Fruit fly (Drosophila melanogaster) whole organism, embryonic: ENCODE measurements around the gene CG13008.
A peak's percentile ranks its signal among the peaks of the same experiment; 100 is the strongest.

ENCODE experiments used
- Atf-2 ChIP-seq: fragments of 200-800 bp; sonication (Bioruptor generic); optimal IDR thresholded peaks from 2 replicates; lab custom pipeline; 2016; ENCODE audit warnings: missing biosample characterization, missing genetic modification characterization
- Awh ChIP-seq: fragments of 200-800 bp; sonication (Bioruptor generic); IDR thresholded peaks from 2 replicates; pipeline ENCODE4, ENCODE4 v1.3.6; 2022; ENCODE audit warnings: missing biosample characterization, missing genetic modification characterization
- CG10462 ChIP-seq: fragments of 200-800 bp; sonication (Bioruptor generic); optimal IDR thresholded peaks from 2 replicates; lab custom pipeline; 2016; ENCODE audit warnings: missing biosample characterization, missing genetic modification characterization
- CG11398 ChIP-seq: fragments of 200-800 bp; sonication (Bioruptor generic); optimal IDR thresholded peaks from 2 replicates; lab custom pipeline; 2016; ENCODE audit warnings: missing biosample characterization, missing genetic modification characterization
- CG12659 ChIP-seq: fragments of 200-800 bp; sonication (Bioruptor generic); optimal IDR thresholded peaks from 3 replicates; lab custom pipeline; 2017; ENCODE audit warnings: mild to moderate bottlenecking, missing biosample characterization, missing genetic modification reagents, missing genetic modification characterization
- CG12744 ChIP-seq: fragments of 200-800 bp; sonication (Bioruptor generic); optimal IDR thresholded peaks from 2 replicates; lab custom pipeline; 2016; ENCODE audit warnings: missing biosample characterization, missing genetic modification characterization
- CG13424 ChIP-seq: fragments of 200-800 bp; sonication (Bioruptor generic); optimal IDR thresholded peaks from 2 replicates; lab custom pipeline; 2019; ENCODE audit warnings: missing biosample characterization, mild to moderate bottlenecking, missing genetic modification characterization, moderate library complexity
- CG14014 ChIP-seq: fragments of 200-800 bp; sonication (Bioruptor generic); IDR thresholded peaks from 2 replicates; pipeline ENCODE4 v1.3.6; 2022; ENCODE audit warnings: missing biosample characterization, missing genetic modification characterization
- CG15479 ChIP-seq: fragments of 200-800 bp; sonication (Bioruptor generic); optimal IDR thresholded peaks from 3 replicates; lab custom pipeline; 2019; ENCODE audit warnings: missing biosample characterization, mild to moderate bottlenecking, missing genetic modification characterization, moderate library complexity
- CG15514 ChIP-seq: fragments of 200-800 bp; sonication (Bioruptor generic); optimal IDR thresholded peaks from 3 replicates; lab custom pipeline; 2017; ENCODE audit warnings: missing biosample characterization, missing genetic modification characterization, mild to moderate bottlenecking, moderate library complexity, missing genetic modification reagents
- CG17359 ChIP-seq: fragments of 200-800 bp; sonication (Bioruptor generic); optimal IDR thresholded peaks from 3 replicates; lab custom pipeline; 2018; ENCODE audit warnings: missing biosample characterization, mild to moderate bottlenecking, missing genetic modification characterization, moderate library complexity
- CG18599 ChIP-seq: fragments of 200-800 bp; sonication (Bioruptor generic); optimal IDR thresholded peaks from 3 replicates; lab custom pipeline; 2017; ENCODE audit warnings: missing biosample characterization, missing genetic modification characterization, mild to moderate bottlenecking, moderate library complexity, missing genetic modification reagents
- CG30403 ChIP-seq: fragments of 200-800 bp; sonication (Bioruptor generic); optimal IDR thresholded peaks from 3 replicates; lab custom pipeline; 2016; ENCODE audit warnings: missing biosample characterization, missing genetic modification characterization
- CG30431 ChIP-seq: fragments of 200-800 bp; sonication (Bioruptor generic); optimal IDR thresholded peaks from 2 replicates; lab custom pipeline; 2017; ENCODE audit warnings: missing biosample characterization, missing genetic modification characterization
- CG32532 ChIP-seq: fragments of 200-800 bp; sonication (Bioruptor generic); IDR thresholded peaks from 2 replicates; pipeline ENCODE4 v1.3.6; 2022; ENCODE audit warnings: missing biosample characterization, missing genetic modification characterization
- CG33213 ChIP-seq: fragments of 200-800 bp; sonication (Bioruptor generic); optimal IDR thresholded peaks from 3 replicates; lab custom pipeline; 2016; ENCODE audit warnings: missing biosample characterization, missing genetic modification characterization
- CG34422 ChIP-seq: fragments of 200-800 bp; sonication (Bioruptor generic); IDR thresholded peaks from 3 replicates; pipeline ENCODE4 v1.3.6; 2022; ENCODE audit warnings: missing biosample characterization, missing genetic modification characterization
- CG4328 ChIP-seq: fragments of 200-800 bp; sonication (Bioruptor generic); optimal IDR thresholded peaks from 3 replicates; lab custom pipeline; 2017; ENCODE audit warnings: missing biosample characterization, missing genetic modification reagents, missing genetic modification characterization
- CG5953 ChIP-seq: fragments of 200-800 bp; sonication (Bioruptor generic); IDR thresholded peaks from 2 replicates; pipeline ENCODE4 v1.3.6; 2022; ENCODE audit warnings: missing biosample characterization, missing genetic modification characterization
- CG7556 ChIP-seq: fragments of 200-800 bp; sonication (Bioruptor generic); optimal IDR thresholded peaks from 2 replicates; lab custom pipeline; 2017; ENCODE audit warnings: missing biosample characterization, mild to moderate bottlenecking, missing genetic modification characterization
- CG7839 ChIP-seq: fragments of 200-800 bp; sonication (Bioruptor generic); optimal IDR thresholded peaks from 3 replicates; lab custom pipeline; 2018; ENCODE audit warnings: missing biosample characterization, mild to moderate bottlenecking, missing genetic modification characterization, moderate library complexity
- CG8478 ChIP-seq: fragments of >200 bp; optimal IDR thresholded peaks from 2 replicates; lab custom pipeline; 2018
- CG8765 ChIP-seq: fragments of 200-800 bp; sonication (Bioruptor generic); IDR thresholded peaks from 2 replicates; pipeline ENCODE4 v1.3.6; 2022; ENCODE audit warnings: missing biosample characterization, missing genetic modification characterization
- CG9727 ChIP-seq: fragments of 200-800 bp; sonication (Bioruptor generic); optimal IDR thresholded peaks from 3 replicates; lab custom pipeline; 2017; ENCODE audit warnings: missing biosample characterization, mild to moderate bottlenecking, missing genetic modification characterization
- Dbx ChIP-seq: fragments of 200-800 bp; sonication (Bioruptor generic); IDR thresholded peaks from 3 replicates; pipeline ENCODE4 v1.3.6; 2022; ENCODE audit warnings: missing biosample characterization, missing genetic modification characterization
- Ets65A ChIP-seq: fragments of 200-800 bp; sonication (Bioruptor generic); peaks from one replicate; lab custom pipeline; 2016; ENCODE audit warnings: missing biosample characterization, missing genetic modification characterization
- Fer1 ChIP-seq: fragments of 200-800 bp; sonication (Bioruptor generic); optimal IDR thresholded peaks from 2 replicates; lab custom pipeline; 2017; ENCODE audit warnings: missing biosample characterization, mild to moderate bottlenecking, missing genetic modification characterization
- Fer2 ChIP-seq: fragments of 200-800 bp; sonication (Bioruptor generic); optimal IDR thresholded peaks from 2 replicates; lab custom pipeline; 2018; ENCODE audit warnings: missing biosample characterization, mild to moderate bottlenecking, missing genetic modification characterization, moderate library complexity
- Meics ChIP-seq: fragments of 200-800 bp; sonication (Bioruptor generic); optimal IDR thresholded peaks from 2 replicates; lab custom pipeline; 2017; ENCODE audit warnings: missing biosample characterization, mild to moderate bottlenecking, missing genetic modification characterization
- az2 ChIP-seq: fragments of 200-800 bp; sonication (Bioruptor generic); optimal IDR thresholded peaks from 3 replicates; lab custom pipeline; 2016; ENCODE audit warnings: missing biosample characterization, missing genetic modification characterization
- dati ChIP-seq: fragments of 200-800 bp; sonication (Bioruptor generic); IDR thresholded peaks from 2 replicates; pipeline ENCODE4 v1.3.6; 2022; ENCODE audit warnings: missing biosample characterization, missing genetic modification characterization
- dm ChIP-seq: fragments of 200-800 bp; sonication (Bioruptor generic); optimal IDR thresholded peaks from 3 replicates; lab custom pipeline; 2016; ENCODE audit warnings: missing biosample characterization, missing genetic modification characterization
- exex ChIP-seq: fragments of 200-800 bp; sonication (Bioruptor generic); optimal IDR thresholded peaks from 4 replicates; lab custom pipeline; 2018; ENCODE audit warnings: missing biosample characterization, mild to moderate bottlenecking, missing genetic modification characterization, moderate library complexity
- fu2 ChIP-seq: fragments of 200-800 bp; sonication (Bioruptor generic); optimal IDR thresholded peaks from 2 replicates; lab custom pipeline; 2016; ENCODE audit warnings: missing biosample characterization, missing genetic modification characterization
- gem ChIP-seq: fragments of 200-800 bp; sonication (Bioruptor generic); optimal IDR thresholded peaks from 2 replicates; lab custom pipeline; 2019; ENCODE audit warnings: missing biosample characterization, mild to moderate bottlenecking, missing genetic modification characterization, moderate library complexity
- gfzf ChIP-seq: fragments of 200-800 bp; sonication (Bioruptor generic); optimal IDR thresholded peaks from 2 replicates; lab custom pipeline; 2016; ENCODE audit warnings: missing biosample characterization, mild to moderate bottlenecking, missing genetic modification characterization, moderate library complexity
- h ChIP-seq: fragments of >200 bp; optimal IDR thresholded peaks from 2 replicates; lab custom pipeline; 2017
- her ChIP-seq: fragments of 200-800 bp; sonication (Bioruptor generic); optimal IDR thresholded peaks from 2 replicates; lab custom pipeline; 2016; ENCODE audit warnings: missing biosample characterization, missing genetic modification characterization
- insv ChIP-seq, 2 experiments: fragments of 200-800 bp; sonication (Bioruptor generic); optimal IDR thresholded peaks; 3 replicates each; lab custom pipeline; 2016 to 2018; ENCODE audit warnings: missing biosample characterization in 2 of 2, missing genetic modification characterization in 2 of 2
- klu ChIP-seq: fragments of 200-800 bp; sonication (Bioruptor generic); IDR thresholded peaks from 2 replicates; pipeline ENCODE4 v1.3.6; 2022; ENCODE audit warnings: missing biosample characterization, missing genetic modification characterization
- p53 ChIP-seq: fragments of 200-800 bp; sonication (Bioruptor generic); optimal IDR thresholded peaks from 2 replicates; lab custom pipeline; 2016; ENCODE audit warnings: missing biosample characterization, missing genetic modification characterization
- pan ChIP-seq, 4 experiments: fragments of >200 bp in 3 of 4; fragments of 200-800 bp in 1 of 4; sonication (Bioruptor generic) in 1 of 4; optimal IDR thresholded peaks in 3 of 4; IDR thresholded peaks in 1 of 4; 2 replicates each; pipeline versions ENCODE4 v1.3.6 to Lab custom; 2017 to 2022; ENCODE audit warnings: missing biosample characterization in 2 of 4, missing genetic modification characterization in 2 of 4, mixed read lengths in 1 of 4
- pita ChIP-seq: fragments of 200-800 bp; sonication (Bioruptor generic); optimal IDR thresholded peaks from 2 replicates; lab custom pipeline; 2017; ENCODE audit warnings: missing biosample characterization, mild to moderate bottlenecking, missing genetic modification characterization
- row ChIP-seq: fragments of 200-800 bp; sonication (Bioruptor generic); IDR thresholded peaks from 3 replicates; pipeline ENCODE4 v1.3.6; 2022; ENCODE audit warnings: missing biosample characterization, missing genetic modification characterization
- sens ChIP-seq: fragments of 200-800 bp; sonication (Bioruptor generic); peaks from one replicate; lab custom pipeline; 2016; ENCODE audit warnings: missing biosample characterization, missing genetic modification characterization
- sob ChIP-seq: fragments of 200-800 bp; sonication (Bioruptor generic); IDR thresholded peaks from 2 replicates; pipeline ENCODE4 v1.3.6; 2022; ENCODE audit warnings: missing biosample characterization, missing genetic modification characterization
- tin ChIP-seq: fragments of 200-800 bp; sonication (Bioruptor generic); optimal IDR thresholded peaks from 3 replicates; lab custom pipeline; 2016; ENCODE audit warnings: missing biosample characterization, missing genetic modification characterization
- tio ChIP-seq: fragments of 200-800 bp; sonication (Bioruptor generic); optimal IDR thresholded peaks from 2 replicates; lab custom pipeline; 2017; ENCODE audit warnings: missing biosample characterization, missing genetic modification characterization, inconsistent platforms
- vvl ChIP-seq: fragments of 200-800 bp; sonication (Bioruptor generic); IDR thresholded peaks from 2 replicates; pipeline ENCODE4 v1.3.6; 2022; ENCODE audit warnings: missing biosample characterization, missing genetic modification characterization
- wek ChIP-seq: fragments of 200-800 bp; sonication (Bioruptor generic); optimal IDR thresholded peaks from 3 replicates; lab custom pipeline; 2018; ENCODE audit warnings: missing biosample characterization, mild to moderate bottlenecking, missing genetic modification characterization, moderate library complexity

Gene CG13008

dm6 chrX:16683765-16684164, 27.3 kb upstream of the CG13008 start, which contains the start of gene Axs (continued):
- TF ChIP-seq CG30431 (GFP tag; lab: Kevin White, UChicago) (no peak), Atf-2 (GFP tag; lab: Kevin White, UChicago) (peak; percentile 15), CG11398 (no peak), pan (optimal IDR thresholded peaks at IDR 0.05; lab: Kevin White, UChicago) (no peak), pan (GFP tag; optimal IDR thresholded peaks at IDR 0.05 in 1 of 2, IDR thresholded peaks at IDR 0.05 in 1 of 2) (no peak), p53 (GFP tag; lab: Kevin White, UChicago) (peak; percentile 45), CG34422 (GFP tag; lab: Robert Waterston, UW) (0 out of 3 replicates have a peak, but pooled peaks have one; percentile 36), CG13424 (tag; lab: Kevin White, UChicago) (no peak), CG8478 (no peak), vvl (GFP tag; lab: Robert Waterston, UW) (peak; percentile 76), klu (GFP tag; lab: Robert Waterston, UW) (no peak), pita (GFP tag; lab: Kevin White, UChicago) (no peak), Awh (GFP tag; lab: Robert Waterston, UW) (no peak), wek (GFP tag; lab: Kevin White, UChicago) (no peak), dm (peak; percentile 40), CG15479 (GFP tag; lab: Kevin White, UChicago) (peak; percentile 94), sob (peak; percentile 43; the same call in 1 of the 2 replicates), gfzf (GFP tag; lab: Kevin White, UChicago) (peak; percentile 36), CG33213 (GFP tag; lab: Kevin White, UChicago) (no peak), CG32532 (no peak), tin (no peak)
- TF ChIP-seq, all 482 proteins: peak for 144

- peak; percentile 76 for TF ChIP-seq Ets65A (GFP tag; lab: Kevin White, UChicago)
- no peak for TF ChIP-seq CG5953
- TF ChIP-seq row (GFP tag; lab: Robert Waterston, UW), result 0 out of 3 replicates have a peak, but pooled peaks have one; percentile 24
- TF ChIP-seq CG12659 (GFP tag; lab: Kevin White, UChicago), result peak; percentile 2
- no peak for TF ChIP-seq dati
- TF ChIP-seq CG15479 (GFP tag; lab: Kevin White, UChicago), result no peak
- no peak for TF ChIP-seq her (GFP tag; lab: Kevin White, UChicago)
- TF ChIP-seq Dbx, result no peak
- TF ChIP-seq Fer1 (GFP tag; lab: Kevin White, UChicago), result peak; percentile 33
- TF ChIP-seq sens (GFP tag; lab: Kevin White, UChicago), result peak; percentile 78
- no peak for TF ChIP-seq az2 (GFP tag; lab: Kevin White, UChicago)
- TF ChIP-seq CG12744 (GFP tag; lab: Kevin White, UChicago), result no peak
- no peak for TF ChIP-seq CG10462 (GFP tag; lab: Kevin White, UChicago)
- peak; percentile 7 for TF ChIP-seq gem
- TF ChIP-seq CG9727 (GFP tag; lab: Kevin White, UChicago), result peak; percentile 15
- peak; percentile 24 for TF ChIP-seq CG15514 (GFP tag; lab: Kevin White, UChicago)
- TF ChIP-seq gfzf (GFP tag; lab: Kevin White, UChicago), result peak; percentile 13
- no peak for TF ChIP-seq exex (tag; lab: Kevin White, UChicago)
- no peak for TF ChIP-seq CG8765 (GFP tag; lab: Robert Waterston, UW)
- TF ChIP-seq CG17359 (tag; lab: Kevin White, UChicago), result no peak
- no peak for TF ChIP-seq CG14014 (GFP tag; lab: Robert Waterston, UW)
- no peak for TF ChIP-seq insv (GFP tag; optimal IDR thresholded peaks at IDR 0.05; lab: Kevin White, UChicago)
- TF ChIP-seq CG18599 (GFP tag; lab: Kevin White, UChicago), result peak; percentile 38
- peak; percentile 5 for TF ChIP-seq CG7839 (tag; lab: Kevin White, UChicago)
- no peak for TF ChIP-seq CG4328 (GFP tag; lab: Kevin White, UChicago)
- TF ChIP-seq fu2, result no peak
- peak; percentile 1 for TF ChIP-seq Meics (GFP tag; lab: Kevin White, UChicago)
- TF ChIP-seq CG7556 (GFP tag; lab: Kevin White, UChicago), result peak; percentile 3
- no peak for TF ChIP-seq h
- TF ChIP-seq CG30403 (GFP tag; lab: Kevin White, UChicago), result peak; percentile 16
- no peak for TF ChIP-seq tio (GFP tag; lab: Kevin White, UChicago)
- no peak for TF ChIP-seq Fer2 (tag; lab: Kevin White, UChicago)
These were observed 23.6 kb upstream of the CG13008 start for dm6 chrX:16687400-16688105.
